Worm (Caenorhabditis elegans): ENCODE measurements around the gene srw-71.

DNA sequence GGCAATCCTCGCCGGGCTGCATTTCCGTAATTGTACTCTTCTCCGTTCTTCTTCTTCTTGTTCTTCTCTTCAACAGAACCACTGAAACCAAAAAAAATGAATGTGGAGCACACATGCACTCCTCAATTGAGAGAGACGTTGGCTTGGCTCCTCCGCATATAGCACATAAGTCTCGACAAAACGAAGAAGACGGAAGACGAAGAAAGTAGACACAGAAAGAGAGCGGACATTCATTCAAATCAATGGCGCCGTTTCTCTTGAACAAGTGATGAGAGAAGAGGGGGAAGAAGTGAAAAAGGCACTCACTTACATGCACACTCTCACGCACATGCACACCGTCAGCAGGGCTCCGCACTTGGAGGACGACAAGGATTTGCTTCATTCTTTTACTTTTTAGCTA, 6.6 kb upstream of the srw-71 start, which contains the start of gene F25E5.9:
- TF ChIP-seq lin-13 (tag; optimal IDR thresholded peaks at IDR 0.05) = no peak
- no peak for TF ChIP-seq nhr-76 (tag; optimal IDR thresholded peaks at IDR 0.05)
- TF ChIP-seq unc-39 (tag; optimal IDR thresholded peaks at IDR 0.05) = no peak
- no peak for TF ChIP-seq M03D4.4 (tag; optimal IDR thresholded peaks at IDR 0.05)
- TF ChIP-seq ces-1 (GFP tag; optimal IDR thresholded peaks at IDR 0.05) = no peak
- no peak for TF ChIP-seq blmp-1 (tag; optimal IDR thresholded peaks at IDR 0.05)
- TF ChIP-seq unc-120 (tag; optimal IDR thresholded peaks at IDR 0.05; ENCODE audit: poor library complexity, severe bottlenecking) = no peak
- TF ChIP-seq nhr-237 (tag; optimal IDR thresholded peaks at IDR 0.05) = no peak
- no peak for TF ChIP-seq ceh-83 (GFP tag; optimal IDR thresholded peaks at IDR 0.05)
- TF ChIP-seq lin-32 (GFP tag; optimal IDR thresholded peaks at IDR 0.05) = no peak

Data from whole organism, mixed stage, embryonic.